Worm (Caenorhabditis elegans): Measurements from ENCODE around the gene R107.5.

DNA sequence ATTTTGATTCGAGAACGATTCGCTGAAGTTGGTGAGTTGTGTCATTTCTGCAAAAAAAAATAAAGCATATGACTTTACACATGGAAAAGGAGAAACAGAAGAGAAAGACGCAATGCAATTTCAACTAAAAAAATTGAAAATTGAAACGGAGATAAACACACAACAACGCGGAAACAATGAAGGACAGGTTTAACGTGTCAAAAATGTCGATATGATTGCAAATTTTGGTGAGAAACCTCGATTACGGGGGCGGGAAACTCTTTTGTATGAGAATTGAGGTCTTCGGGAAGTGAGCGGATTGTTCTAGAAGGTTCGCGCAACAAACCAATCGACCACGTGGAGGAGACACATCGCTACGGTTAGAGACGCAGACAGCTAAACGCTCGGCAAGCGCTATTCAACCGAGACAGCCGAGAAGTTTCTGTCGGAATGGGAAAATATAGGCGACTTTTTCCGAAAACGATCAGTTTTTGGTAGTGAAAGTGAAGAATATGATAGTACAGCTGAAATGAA, at the start of gene R107.5:
- TF ChIP-seq flt-1 (GFP tag; IDR thresholded peaks at IDR 0.05) (peak; percentile 24; the same call in 1 of the 2 replicates), ceh-13 (GFP tag; optimal IDR thresholded peaks at IDR 0.05) (no peak)
